Comparison of ENCODE assay signal across 1 fruit fly cellular context in genomic region chr2L:5986094-5986493, dm6.
A peak's percentile ranks its signal among the peaks of the same experiment; 100 is the strongest.
TF ChIP-seq lines count a peak whose summit lies in the region.

TSS of gene ifc (plus strand) at chr2L:5986348.

TF ChIP-seq in whole organism, embryonic, 481 proteins besides CTCF, POLR2A, EP300 and RAD21 (continued from another document):
- peak; percentile 37 for TF ChIP-seq CG1647 (GFP tag; optimal IDR thresholded peaks at IDR 0.05; lab: Kevin White, UChicago)
- TF ChIP-seq Dip2 (GFP tag; IDR thresholded peaks at IDR 0.05; lab: Robert Waterston, UW) = no peak
- TF ChIP-seq CG34376 (GFP tag; optimal IDR thresholded peaks at IDR 0.05; lab: Kevin White, UChicago) = peak; percentile 33
- no peak for TF ChIP-seq gsb (GFP tag; IDR thresholded peaks at IDR 0.05; lab: Robert Waterston, UW)
- TF ChIP-seq CG33557 (GFP tag; optimal IDR thresholded peaks at IDR 0.05; lab: Kevin White, UChicago) = peak; percentile 44
- peak; percentile 53 for TF ChIP-seq CG8089 (GFP tag; optimal IDR thresholded peaks at IDR 0.05; lab: Kevin White, UChicago)
- TF ChIP-seq fd64A (GFP tag; optimal IDR thresholded peaks at IDR 0.05; lab: Kevin White, UChicago) = no peak
- TF ChIP-seq CG10959 (GFP tag; IDR thresholded peaks at IDR 0.05; lab: Robert Waterston, UW) = no peak
- TF ChIP-seq chinmo (GFP tag; IDR thresholded peaks at IDR 0.05; lab: Robert Waterston, UW; ENCODE audit: partially characterized antibody) = no peak
- TF ChIP-seq CG4282 (GFP tag; optimal IDR thresholded peaks at IDR 0.05; lab: Kevin White, UChicago) = peak; percentile 36
- TF ChIP-seq trh (GFP tag; optimal IDR thresholded peaks at IDR 0.05; lab: Kevin White, UChicago) = peak; percentile 4
- TF ChIP-seq Ssrp (tag; optimal IDR thresholded peaks at IDR 0.05; lab: Kevin White, UChicago) = peak; percentile 61
- no peak for TF ChIP-seq prd (optimal IDR thresholded peaks at IDR 0.05; lab: Kevin White, UChicago)
- no peak for TF ChIP-seq prd (GFP tag; IDR thresholded peaks at IDR 0.05; lab: Robert Waterston, UW)
- no peak for TF ChIP-seq ATbp (GFP tag; optimal IDR thresholded peaks at IDR 0.05; lab: Kevin White, UChicago)
- no peak for TF ChIP-seq fru (optimal IDR thresholded peaks at IDR 0.05; lab: Kevin White, UChicago)
TF ChIP-seq in whole organism, embryonic: peak in this region for 218.
